Worm (Caenorhabditis elegans) whole organism, mixed stage, embryonic: Measurements from ENCODE around the gene ZK971.1.
"Not testable (repeated sequence)": the region's sequence is repeated elsewhere in the genome, so short reads cannot be mapped to it uniquely, and the experiment has no call there.

Experiments used
- M03D4.4 ChIP-seq: sonication (generic microtip); optimal IDR thresholded peaks from 2 replicates; lab custom pipeline; 2017; ENCODE audit warnings: mild to moderate bottlenecking, missing genetic modification characterization, missing compliant biosample characterization
- bed-3 ChIP-seq: fragments of 200-800 bp; sonication (Bioruptor generic); optimal IDR thresholded peaks from 3 replicates; lab custom pipeline; 2018; ENCODE audit warnings: mild to moderate bottlenecking, missing genetic modification characterization, moderate library complexity, missing compliant biosample characterization
- blmp-1 ChIP-seq: fragments of 150-350 bp; optimal IDR thresholded peaks from 2 replicates; lab custom pipeline; 2014; ENCODE audit warnings: missing biosample characterization, missing genetic modification characterization
- ceh-39 ChIP-seq: fragments of 150-350 bp; optimal IDR thresholded peaks from 2 replicates; lab custom pipeline; 2014; ENCODE audit warnings: missing biosample characterization, missing genetic modification characterization
- ceh-43 ChIP-seq: fragments of 200-800 bp; sonication (Bioruptor generic); optimal IDR thresholded peaks from 2 replicates; lab custom pipeline; 2018; ENCODE audit warnings: mild to moderate bottlenecking, missing genetic modification characterization, moderate library complexity, missing compliant biosample characterization
- ceh-83 ChIP-seq: fragments of 200-800 bp; sonication (Bioruptor generic); optimal IDR thresholded peaks from 2 replicates; lab custom pipeline; 2018; ENCODE audit warnings: mild to moderate bottlenecking, missing genetic modification characterization, missing compliant biosample characterization
- ces-1 ChIP-seq: fragments of 150-350 bp; optimal IDR thresholded peaks from 2 replicates; lab custom pipeline; 2014; ENCODE audit warnings: missing biosample characterization, missing genetic modification reagents, missing genetic modification characterization
- cnd-1 ChIP-seq: fragments of 200-800 bp; sonication (Bioruptor generic); optimal IDR thresholded peaks from 2 replicates; lab custom pipeline; 2018; ENCODE audit warnings: mild to moderate bottlenecking, missing genetic modification characterization, missing compliant biosample characterization
- drap-1 ChIP-seq: fragments of 200-800 bp; sonication (Bioruptor generic); optimal IDR thresholded peaks from 3 replicates; lab custom pipeline; 2018; ENCODE audit warnings: mild to moderate bottlenecking, missing genetic modification characterization, missing compliant biosample characterization
- elt-1 ChIP-seq: sonication (generic microtip); optimal IDR thresholded peaks from 2 replicates; lab custom pipeline; 2017; ENCODE audit warnings: missing genetic modification characterization, mild to moderate bottlenecking, missing compliant biosample characterization, antibody characterized with exemption, moderate library complexity, borderline replicate concordance; ENCODE audit not compliant: insufficient read depth
- elt-3 ChIP-seq: fragments of 150-350 bp; optimal IDR thresholded peaks from 2 replicates; lab custom pipeline; 2014; ENCODE audit warnings: missing biosample characterization, missing genetic modification characterization
- flh-1 ChIP-seq: fragments of 200-800 bp; sonication (Bioruptor generic); optimal IDR thresholded peaks from 2 replicates; lab custom pipeline; 2018; ENCODE audit warnings: mild to moderate bottlenecking, missing genetic modification characterization, moderate library complexity, missing compliant biosample characterization
- ham-2 ChIP-seq: fragments of 200-800 bp; sonication (Bioruptor generic); optimal IDR thresholded peaks from 2 replicates; lab custom pipeline; 2018; ENCODE audit warnings: mild to moderate bottlenecking, missing genetic modification characterization, missing compliant biosample characterization
- lin-13 ChIP-seq: fragments of 150-350 bp; optimal IDR thresholded peaks from 2 replicates; lab custom pipeline; 2014; ENCODE audit warnings: missing biosample characterization, missing genetic modification characterization
- lsy-2 ChIP-seq: fragments of 150-350 bp; optimal IDR thresholded peaks from 2 replicates; lab custom pipeline; 2014; ENCODE audit warnings: missing biosample characterization, missing genetic modification characterization
- mab-5 ChIP-seq: fragments of 150-350 bp; optimal IDR thresholded peaks from 2 replicates; lab custom pipeline; 2014; ENCODE audit warnings: missing biosample characterization, missing genetic modification characterization
- mls-2 ChIP-seq: sonication (generic microtip); optimal IDR thresholded peaks from 2 replicates; lab custom pipeline; 2016; ENCODE audit warnings: mild to moderate bottlenecking, missing genetic modification characterization, moderate library complexity, missing compliant biosample characterization
- nhr-12 ChIP-seq: fragments of 150-350 bp; optimal IDR thresholded peaks from 2 replicates; lab custom pipeline; 2014; ENCODE audit warnings: missing biosample characterization, missing genetic modification characterization
- nhr-2 ChIP-seq: fragments of 150-350 bp; optimal IDR thresholded peaks from 2 replicates; lab custom pipeline; 2014; ENCODE audit warnings: missing biosample characterization, missing genetic modification characterization
- nhr-237 ChIP-seq: fragments of 150-350 bp; optimal IDR thresholded peaks from 2 replicates; lab custom pipeline; 2014; ENCODE audit warnings: missing biosample characterization, missing genetic modification characterization
- nhr-28 ChIP-seq: fragments of 150-350 bp; optimal IDR thresholded peaks from 2 replicates; lab custom pipeline; 2014; ENCODE audit warnings: missing biosample characterization, missing genetic modification characterization
- nhr-76 ChIP-seq: sonication (generic microtip); optimal IDR thresholded peaks from 2 replicates; lab custom pipeline; 2017; ENCODE audit warnings: missing biosample characterization, missing genetic modification characterization
- pha-4 ChIP-seq: fragments of 150-350 bp; optimal IDR thresholded peaks from 2 replicates; lab custom pipeline; 2018; ENCODE audit warnings: missing biosample characterization, missing genetic modification reagents, missing genetic modification characterization
- sem-2 ChIP-seq: fragments of 200-800 bp; sonication (Bioruptor generic); optimal IDR thresholded peaks from 2 replicates; lab custom pipeline; 2018; ENCODE audit warnings: mild to moderate bottlenecking, missing genetic modification characterization, missing compliant biosample characterization
- snpc-4 ChIP-seq: fragments of 150-350 bp; optimal IDR thresholded peaks from 2 replicates; lab custom pipeline; 2014; ENCODE audit warnings: missing biosample characterization, missing genetic modification characterization
- sptf-1 ChIP-seq: sonication (generic microtip); optimal IDR thresholded peaks from 2 replicates; lab custom pipeline; 2017; ENCODE audit warnings: mild to moderate bottlenecking, missing genetic modification characterization, moderate library complexity, missing compliant biosample characterization
- tbx-8 ChIP-seq: fragments of 200-800 bp; sonication (Bioruptor generic); optimal IDR thresholded peaks from 2 replicates; lab custom pipeline; 2018; ENCODE audit warnings: mild to moderate bottlenecking, missing genetic modification characterization, moderate library complexity, missing compliant biosample characterization
- unc-120 ChIP-seq: sonication (generic microtip); optimal IDR thresholded peaks from 2 replicates; lab custom pipeline; 2017; ENCODE audit warnings: missing genetic modification characterization, missing compliant biosample characterization; ENCODE audit not compliant: poor library complexity, severe bottlenecking
- unc-39 ChIP-seq: fragments of 150-350 bp; optimal IDR thresholded peaks from 2 replicates; lab custom pipeline; 2014; ENCODE audit warnings: missing biosample characterization, missing genetic modification characterization
- zip-8 ChIP-seq: fragments of 150-350 bp; optimal IDR thresholded peaks from 2 replicates; lab custom pipeline; 2014; ENCODE audit warnings: missing biosample characterization, missing genetic modification characterization
- ztf-11 ChIP-seq: fragments of 150-350 bp; optimal IDR thresholded peaks from 2 replicates; lab custom pipeline; 2014; ENCODE audit warnings: missing biosample characterization, missing genetic modification characterization

Gene ZK971.1

DNA sequence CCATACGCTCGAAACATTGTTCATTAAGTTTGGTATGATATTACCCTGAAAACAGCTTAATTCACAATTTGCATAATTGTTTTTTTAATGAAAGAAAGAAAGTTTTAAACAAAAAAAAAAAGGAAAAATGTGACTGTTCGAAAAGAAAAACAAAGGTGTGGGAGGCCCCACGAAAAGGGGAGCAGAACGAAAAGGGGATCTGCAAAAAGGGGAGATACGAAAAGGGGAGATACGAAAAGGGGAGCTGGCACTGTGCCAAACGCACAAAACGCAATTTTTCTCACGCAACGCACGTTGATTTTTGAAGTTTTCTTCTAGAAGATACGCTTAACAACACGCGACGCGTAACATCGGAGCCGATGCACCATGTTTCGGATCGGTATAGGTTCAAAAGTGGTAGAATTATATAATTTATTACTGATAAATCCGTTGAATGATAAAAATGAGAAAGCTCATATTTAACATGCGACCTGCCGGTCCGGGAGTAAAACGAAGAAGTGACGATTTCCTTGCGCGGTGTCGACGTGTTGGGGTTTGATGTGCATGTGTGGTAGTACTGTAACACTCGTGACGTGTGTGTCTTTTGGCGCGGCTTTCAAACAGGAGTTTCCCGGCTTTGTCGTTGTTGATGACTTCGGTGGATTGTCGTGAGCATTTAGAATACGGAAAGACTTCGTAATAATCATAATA lies 31.7 kb downstream of the ZK971.1 start, which contains the start of gene nrde-2:
TSS of gene nrde-2 (minus strand) at position 45 of the 690 bp plus-strand sequence.
- TF ChIP-seq blmp-1 (tag; lab: Kevin White, UChicago); ztf-11; nhr-2 (tag; lab: Kevin White, UChicago): not testable (repeated sequence)

DNA sequence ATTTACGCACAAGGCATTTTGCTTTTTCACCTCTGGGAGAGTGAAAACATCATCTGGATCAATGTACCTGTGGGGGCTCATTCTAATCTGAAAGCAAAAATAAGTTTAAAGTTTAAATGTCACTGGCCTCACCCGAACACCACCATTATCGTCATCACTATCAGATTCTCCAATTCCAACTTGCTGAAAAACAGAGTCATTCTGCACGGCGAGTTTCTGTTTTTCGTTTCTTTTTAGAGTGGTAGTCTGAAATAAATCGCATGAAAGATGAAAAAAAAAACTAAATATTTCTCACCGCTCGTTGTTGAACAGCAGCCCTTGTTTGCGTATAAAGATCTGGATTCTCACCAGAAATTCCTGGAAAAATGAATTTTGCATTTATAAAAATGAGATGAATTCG lies 32.3 kb downstream of the ZK971.1 start:
- TF ChIP-seq zip-8 (tag; lab: Kevin White, UChicago) (no peak), blmp-1 (tag; lab: Kevin White, UChicago) (no peak), sptf-1 (tag; lab: Kevin White, UChicago) (no peak), tbx-8 (GFP tag; lab: Kevin White, UChicago) (no peak), elt-3 (tag; lab: Kevin White, UChicago) (no peak), M03D4.4 (tag; lab: Kevin White, UChicago) (no peak), snpc-4 (tag; lab: Kevin White, UChicago) (no peak), lin-13 (tag; lab: Kevin White, UChicago) (no peak)

DNA sequence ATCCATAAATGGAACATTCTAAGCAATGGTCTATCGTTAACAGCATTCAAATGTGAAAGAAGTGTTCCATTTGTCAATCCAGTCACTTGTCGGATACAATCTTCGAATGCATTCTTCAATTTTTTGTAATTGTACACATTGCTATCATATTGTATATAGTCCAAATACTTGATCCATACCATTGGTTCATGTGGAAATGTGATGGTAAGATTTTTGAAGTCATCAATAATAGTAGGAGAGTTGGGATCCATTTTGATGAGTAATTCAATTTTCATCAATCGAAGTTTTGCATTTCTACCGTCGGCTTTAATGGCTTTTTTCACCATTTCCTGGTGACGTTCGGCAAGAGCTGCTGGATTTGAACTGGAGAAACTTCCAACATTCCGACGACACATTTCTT lies 33.8 kb downstream of the ZK971.1 start:
- TF ChIP-seq ceh-39 (no peak), ceh-83 (no peak), lin-13 (tag; lab: Kevin White, UChicago) (no peak), M03D4.4 (tag; lab: Kevin White, UChicago) (no peak), ceh-43 (GFP tag; lab: Kevin White, UChicago) (no peak)

DNA sequence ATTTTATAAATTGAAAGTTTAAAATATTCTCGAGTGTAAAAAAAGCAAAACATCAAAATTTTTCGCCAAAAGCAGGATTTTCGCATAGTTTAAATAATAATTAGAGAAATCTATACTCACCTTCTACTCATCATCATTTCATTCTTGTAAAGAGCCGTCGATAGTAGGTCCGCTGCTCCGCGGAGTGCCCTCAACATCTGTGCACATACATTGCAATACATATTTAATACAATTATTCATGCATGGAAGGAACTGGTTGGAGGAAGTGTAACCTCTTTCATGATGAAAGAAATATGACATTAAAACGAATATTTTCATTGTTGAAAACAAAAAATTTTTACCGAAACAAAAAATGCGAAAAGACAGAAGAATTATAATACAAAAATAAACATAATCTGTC lies 37.2 kb downstream of the ZK971.1 start, which contains the start of gene mrps-14:
TSS of gene mrps-14 (minus strand) at position 197 of the 400 bp plus-strand sequence.
- TF ChIP-seq ces-1 (peak; percentile 36), nhr-2 (tag; lab: Kevin White, UChicago) (no peak), mls-2 (tag; lab: Kevin White, UChicago) (no peak), nhr-28 (tag; lab: Kevin White, UChicago) (no peak), nhr-12 (no peak), lsy-2 (tag; lab: Kevin White, UChicago) (no peak)

DNA sequence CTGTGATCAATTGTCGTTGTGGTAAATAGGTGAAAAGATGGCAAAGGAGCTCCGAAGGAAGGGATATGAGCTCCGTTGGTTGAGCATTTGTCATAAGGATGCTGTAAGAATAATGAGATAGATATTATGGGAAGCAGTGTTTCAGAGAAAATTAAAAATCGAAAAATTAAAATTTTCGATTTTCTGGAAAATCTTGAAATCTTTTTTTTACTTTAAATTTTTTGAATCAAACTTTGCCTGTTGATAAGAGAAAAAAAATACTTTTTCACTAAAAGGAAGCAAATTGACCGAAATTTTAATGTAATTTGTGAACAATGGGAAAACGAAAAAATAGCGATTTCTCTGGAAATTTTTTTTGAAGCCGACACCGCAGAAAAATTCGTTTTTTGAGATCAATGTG lies 39.9 kb downstream of the ZK971.1 start, which contains the start of gene mec-15:
TSS of gene mec-15 (minus strand) at position 101 of the 400 bp plus-strand sequence.
- TF ChIP-seq mab-5 (tag; lab: Kevin White, UChicago) (no peak), sem-2 (GFP tag; lab: Kevin White, UChicago) (no peak), nhr-237 (tag; lab: Kevin White, UChicago) (no peak), sptf-1 (tag; lab: Kevin White, UChicago) (no peak), snpc-4 (tag; lab: Kevin White, UChicago) (no peak), unc-39 (no peak), nhr-12 (no peak), ceh-83 (no peak), drap-1 (GFP tag; lab: Kevin White, UChicago) (no peak)

DNA sequence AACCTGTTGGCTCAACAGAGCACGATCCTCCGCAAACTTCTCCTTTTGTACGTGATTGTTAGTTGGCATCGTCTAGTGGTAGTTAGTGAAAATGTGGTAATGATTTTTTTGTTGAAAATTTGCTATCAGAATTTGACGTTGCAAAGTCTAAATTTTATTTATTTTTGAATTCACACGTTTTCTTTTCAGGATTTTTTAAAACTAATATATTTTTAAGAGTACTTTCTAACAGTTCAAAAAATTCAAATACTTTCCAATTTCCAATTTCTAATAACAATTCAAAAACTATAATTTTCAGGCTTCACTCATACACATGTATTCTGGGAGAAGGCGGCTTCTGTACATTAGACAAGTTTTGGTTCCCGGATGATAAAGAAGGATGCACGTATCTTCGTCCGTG lies 45.1 kb downstream of the ZK971.1 start, which contains the start of gene ubxn-5:
TSS of gene ubxn-5 (minus strand) at position 101 of the 400 bp plus-strand sequence.
- TF ChIP-seq ceh-39 (no peak), zip-8 (tag; lab: Kevin White, UChicago) (no peak), ham-2 (GFP tag; lab: Kevin White, UChicago) (no peak), drap-1 (GFP tag; lab: Kevin White, UChicago) (no peak), sem-2 (GFP tag; lab: Kevin White, UChicago) (no peak), nhr-28 (tag; lab: Kevin White, UChicago) (no peak), elt-1 (tag; lab: Kevin White, UChicago) (no peak), flh-1 (GFP tag; lab: Kevin White, UChicago) (no peak)

DNA sequence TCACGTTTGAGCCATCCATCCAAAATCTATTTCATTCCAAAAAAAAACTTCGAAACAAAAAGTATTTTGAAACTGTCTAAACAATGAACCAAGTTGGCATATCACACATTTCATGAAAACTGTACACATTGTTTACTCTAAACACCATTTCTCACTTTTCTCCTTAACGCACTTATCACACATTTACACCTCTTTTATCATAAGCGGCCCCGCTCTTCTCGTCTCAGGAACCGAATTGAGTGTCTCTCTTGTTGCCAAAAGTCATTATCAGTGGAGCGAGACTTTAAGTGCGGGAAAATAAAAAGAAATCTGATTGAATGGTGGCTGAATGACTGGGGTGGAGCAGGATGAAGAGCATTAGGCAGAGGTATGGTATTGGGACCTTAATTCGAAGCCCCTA lies 47.6 kb downstream of the ZK971.1 start:
- TF ChIP-seq cnd-1 (tag; lab: Kevin White, UChicago) (no peak), unc-120 (no peak), unc-39 (no peak), bed-3 (no peak), nhr-237 (tag; lab: Kevin White, UChicago) (no peak), pha-4 (tag; lab: Kevin White, UChicago) (no peak), snpc-4 (tag; lab: Kevin White, UChicago) (no peak), ces-1 (no peak), nhr-76 (tag; lab: Kevin White, UChicago) (no peak), ceh-39 (no peak)
